Fruit fly (Drosophila melanogaster): Measurements from ENCODE around the gene CG9988.

- TF ChIP-seq usp (GFP tag; optimal IDR thresholded peaks at IDR 0.05), result no peak
- TF ChIP-seq Hr83 (GFP tag; optimal IDR thresholded peaks at IDR 0.05; ENCODE audit: poor library complexity, severe bottlenecking), result no peak
- no peak for TF ChIP-seq CrebA (GFP tag; optimal IDR thresholded peaks at IDR 0.05; ENCODE audit: borderline replicate concordance)
- TF ChIP-seq Dif (GFP tag; optimal IDR thresholded peaks at IDR 0.05; ENCODE audit: partially characterized antibody), result no peak
- TF ChIP-seq h (GFP tag; optimal IDR thresholded peaks at IDR 0.05), result no peak
- no peak for TF ChIP-seq br (GFP tag; optimal IDR thresholded peaks at IDR 0.05)
- no peak for TF ChIP-seq pan (optimal IDR thresholded peaks at IDR 0.05)
- TF ChIP-seq Jra (GFP tag; optimal IDR thresholded peaks at IDR 0.05), result no peak
- TF ChIP-seq fru (GFP tag; optimal IDR thresholded peaks at IDR 0.05), result no peak
- TF ChIP-seq sv (GFP tag; optimal IDR thresholded peaks at IDR 0.05), result no peak
- TF ChIP-seq Sp1 (GFP tag; optimal IDR thresholded peaks at IDR 0.05), result no peak
Measured at dm6 chr3R:28668854-28669253, 32.6 kb downstream of the CG9988 start, which contains the start of gene CG33346.

Measured in whole organism, wandering third instar larva.